Fruit fly (Drosophila melanogaster) whole organism, adult: ENCODE results near the gene CG31886.

Experiments used
- CG11617 ChIP-seq: fragments of 200-800 bp; sonication (Bioruptor generic); optimal IDR thresholded peaks from 2 replicates; lab custom pipeline; 2017; ENCODE audit warnings: mild to moderate bottlenecking, missing biosample characterization, missing genetic modification reagents, missing genetic modification characterization
- CG12768 ChIP-seq: fragments of 200-800 bp; sonication (Bioruptor generic); optimal IDR thresholded peaks from 2 replicates; lab custom pipeline; 2017; ENCODE audit warnings: missing biosample characterization, missing genetic modification characterization, mild to moderate bottlenecking, moderate library complexity, missing genetic modification reagents
- CG7101 ChIP-seq: fragments of 200-800 bp; sonication (Bioruptor generic); optimal IDR thresholded peaks from 2 replicates; lab custom pipeline; 2018; ENCODE audit warnings: missing biosample characterization, mild to moderate bottlenecking, missing genetic modification characterization, moderate library complexity
- Clk ChIP-seq: fragments of 200-800 bp; sonication (Bioruptor generic); optimal IDR thresholded peaks from 2 replicates; lab custom pipeline; 2017; ENCODE audit warnings: missing biosample characterization, missing genetic modification characterization
- Hr96 ChIP-seq: fragments of 200-800 bp; sonication (Bioruptor generic); optimal IDR thresholded peaks from 2 replicates; lab custom pipeline; 2016; ENCODE audit warnings: missing biosample characterization, missing genetic modification characterization
- bab1 ChIP-seq: fragments of 200-800 bp; sonication (Bioruptor generic); optimal IDR thresholded peaks from 3 replicates; lab custom pipeline; 2019; ENCODE audit warnings: missing biosample characterization, mild to moderate bottlenecking, missing genetic modification characterization, moderate library complexity
- cnc ChIP-seq, 2 experiments: fragments of >200 bp; optimal IDR thresholded peaks; 2 replicates each; lab custom pipeline; 2017
- kay ChIP-seq: fragments of 200-800 bp; sonication (Bioruptor generic); peaks from one replicate; lab custom pipeline; 2016; ENCODE audit warnings: missing biosample characterization, missing genetic modification characterization, borderline replicate concordance
- pad ChIP-seq: fragments of 200-800 bp; sonication (Bioruptor generic); optimal IDR thresholded peaks from 3 replicates; lab custom pipeline; 2017; ENCODE audit warnings: missing biosample characterization, missing genetic modification characterization, mild to moderate bottlenecking, moderate library complexity, missing genetic modification reagents
- tj ChIP-seq: fragments of 200-800 bp; sonication (Bioruptor generic); optimal IDR thresholded peaks from 3 replicates; lab custom pipeline; 2017; ENCODE audit warnings: missing biosample characterization, mild to moderate bottlenecking, missing genetic modification characterization, moderate library complexity
- toe ChIP-seq: fragments of 200-800 bp; sonication (Bioruptor generic); optimal IDR thresholded peaks from 2 replicates; lab custom pipeline; 2016; ENCODE audit warnings: missing biosample characterization, missing genetic modification characterization

DNA sequence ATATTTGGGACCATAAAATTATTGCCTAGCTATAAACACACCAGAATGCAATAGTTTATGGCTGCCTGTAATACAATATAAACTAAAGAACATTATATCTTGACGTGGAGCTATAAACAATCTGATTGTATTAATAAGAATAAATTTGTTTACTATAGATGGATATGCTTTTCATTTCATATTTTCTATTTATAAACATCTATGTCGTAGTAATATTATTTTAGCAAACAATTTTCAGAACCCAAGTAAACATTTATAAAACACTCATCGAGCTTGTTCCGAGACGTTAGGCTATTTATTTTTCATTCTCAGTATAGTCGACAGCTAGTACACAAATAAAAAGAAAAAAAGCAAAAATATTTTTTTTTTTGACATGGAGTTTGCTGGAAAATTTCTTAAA is 21.5 kb upstream of the CG31886 start, which contains the start of gene CG18662:
- peak; percentile 69 for TF ChIP-seq kay (GFP tag; lab: Kevin White, UChicago)
- TF ChIP-seq Clk: no peak
- no peak for TF ChIP-seq CG7101 (tag; lab: Kevin White, UChicago)
- no peak for TF ChIP-seq pad (GFP tag; lab: Kevin White, UChicago)
- no peak for TF ChIP-seq CG11617 (GFP tag; lab: Kevin White, UChicago)
- no peak for TF ChIP-seq CG12768 (GFP tag; lab: Kevin White, UChicago)
- no peak for TF ChIP-seq cnc (optimal IDR thresholded peaks at IDR 0.05; lab: Kevin White, UChicago)
- TF ChIP-seq bab1 (GFP tag; lab: Kevin White, UChicago): no peak
- TF ChIP-seq tj (GFP tag; lab: Kevin White, UChicago): no peak
- no peak for TF ChIP-seq toe
- no peak for TF ChIP-seq Hr96 (GFP tag; lab: Kevin White, UChicago)
